Worm (Caenorhabditis elegans) whole organism, dauer: ENCODE measurements around the gene clc-27.

ENCODE experiments used
- unc-62 ChIP-seq: sonication (generic microtip); optimal IDR thresholded peaks from 2 replicates; lab custom pipeline; 2017; ENCODE audit warnings: missing biosample characterization, missing genetic modification reagents, missing genetic modification characterization

Gene clc-27

ce11 chrIII:1008091-1008490 lies at the start of gene clc-27:
TSS of gene clc-27 (plus strand) at chrIII:1008391.
- no peak for TF ChIP-seq unc-62 (GFP tag; lab: Kevin White, UChicago)

DNA sequence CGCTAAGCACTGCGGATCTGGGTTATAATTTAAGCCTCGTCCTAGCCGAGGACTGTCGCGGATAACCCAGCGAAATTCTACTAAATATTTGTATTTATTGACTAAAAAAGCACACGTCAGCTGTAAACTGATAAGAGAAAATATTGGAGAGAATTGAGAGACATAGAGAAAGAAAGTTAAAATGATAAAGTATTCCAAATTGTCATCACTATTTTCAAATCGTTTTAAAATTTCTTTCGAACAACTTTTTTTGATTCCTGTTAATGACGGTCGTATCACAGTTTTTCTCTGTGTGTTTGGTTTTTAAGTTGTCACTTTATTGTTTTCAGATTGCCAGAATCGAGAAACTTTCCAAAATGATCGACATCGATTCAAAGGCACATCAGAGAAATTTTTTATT lies 46.2 kb upstream of the clc-27 start, which contains the start of gene fbxa-51:
Gene fbxa-51 (plus strand): TSS at position 322 of the 400 bp plus-strand sequence.
- TF ChIP-seq unc-62 (GFP tag; lab: Kevin White, UChicago) = no peak

DNA sequence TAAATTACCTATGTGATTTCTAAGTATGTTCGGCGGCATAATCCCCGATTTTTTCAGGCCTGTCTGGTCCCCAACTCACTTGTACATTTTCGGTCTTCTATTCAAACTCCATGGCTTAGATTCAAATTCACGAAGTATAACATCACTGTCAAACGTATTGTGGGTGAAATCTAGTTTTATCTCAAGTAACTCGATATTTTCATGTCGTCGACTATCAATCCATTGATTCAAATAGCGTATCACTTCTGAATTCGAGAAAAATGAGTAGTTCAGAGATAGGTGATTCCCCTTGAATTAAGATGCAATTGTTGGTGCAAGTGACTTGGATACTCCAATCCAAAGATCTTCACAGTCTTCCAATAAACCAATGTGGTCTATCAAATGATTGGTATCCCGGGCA lies 43.6 kb upstream of the clc-27 start:
- no peak for TF ChIP-seq unc-62 (GFP tag; lab: Kevin White, UChicago)

DNA sequence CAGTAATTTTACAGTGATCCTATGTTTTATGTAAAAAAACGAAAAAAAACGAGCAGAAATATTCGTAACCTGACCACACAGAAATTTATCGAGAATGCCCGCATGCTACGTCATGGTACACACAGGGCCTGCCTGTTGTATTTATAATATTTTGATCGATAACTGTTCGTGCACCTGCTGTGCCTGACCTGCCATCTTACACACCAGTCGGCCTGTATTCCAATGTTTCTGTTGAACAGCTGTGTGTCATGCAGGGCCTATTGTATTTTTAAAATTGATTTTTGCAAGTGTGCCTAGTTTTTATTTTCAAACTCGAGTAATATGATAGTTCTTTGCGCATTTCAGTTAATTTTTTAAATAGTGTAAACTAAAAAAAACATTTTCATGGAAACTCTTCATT lies 41.9 kb upstream of the clc-27 start:
- TF ChIP-seq unc-62 (GFP tag; lab: Kevin White, UChicago) = no peak

- TF ChIP-seq unc-62 (GFP tag; lab: Kevin White, UChicago) = no peak
These were observed 37.3 kb upstream of the clc-27 start for ce11 chrIII:970928-971327.

ce11 chrIII:978889-979288 lies 29.3 kb upstream of the clc-27 start:
- TF ChIP-seq unc-62 (GFP tag; lab: Kevin White, UChicago) = no peak

DNA sequence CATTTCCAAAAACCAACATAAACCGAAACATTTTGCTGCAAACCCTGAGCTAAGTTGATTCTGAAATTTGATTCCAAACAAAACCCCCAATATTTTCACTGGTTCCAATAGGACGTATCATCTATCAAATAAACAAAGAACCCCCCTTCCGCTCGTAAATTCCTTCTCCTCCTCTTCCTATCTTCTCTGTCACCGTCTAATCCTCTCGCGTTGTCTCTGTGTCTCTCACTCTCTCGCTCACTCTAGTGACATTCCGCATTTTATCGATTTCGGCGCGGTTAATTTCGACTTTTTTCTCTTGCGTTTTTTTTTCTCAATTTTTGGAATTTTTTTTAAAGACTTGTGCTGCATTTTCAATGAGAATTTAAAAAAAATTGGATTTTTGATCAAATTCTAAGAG lies 26.2 kb upstream of the clc-27 start:
- TF ChIP-seq unc-62 (GFP tag; lab: Kevin White, UChicago) = no peak

DNA sequence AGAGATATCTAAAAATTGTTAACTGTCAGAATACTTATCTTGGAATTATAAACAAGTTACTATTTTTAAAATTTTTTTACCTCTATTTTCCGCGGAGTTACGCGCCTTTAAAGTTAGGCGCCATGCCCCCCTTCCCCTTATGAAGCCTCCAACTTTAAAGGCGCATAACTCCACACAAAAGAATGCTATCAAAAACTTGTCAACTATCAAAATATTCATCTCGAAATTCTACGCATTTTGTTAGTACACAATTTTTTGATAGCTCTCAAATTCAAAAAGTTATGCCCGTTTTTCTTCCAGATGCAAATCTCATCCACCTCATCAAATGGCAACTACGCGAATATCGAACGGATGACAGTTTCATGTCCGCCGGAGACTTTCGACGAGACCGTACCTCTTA lies 25.2 kb upstream of the clc-27 start, which contains the start of gene tbc-10:
Gene tbc-10 (plus strand): TSS at position 301 of the 400 bp plus-strand sequence.
- TF ChIP-seq unc-62 (GFP tag; lab: Kevin White, UChicago) = no peak

- no peak for TF ChIP-seq unc-62 (GFP tag; lab: Kevin White, UChicago)
These were observed 18.6 kb upstream of the clc-27 start for ce11 chrIII:989558-989957.

ce11 chrIII:991581-991980 lies 16.6 kb upstream of the clc-27 start, which contains the start of gene trp-2:
TSS of gene trp-2 (plus strand) at chrIII:991881.
- TF ChIP-seq unc-62 (GFP tag; lab: Kevin White, UChicago) = no peak

- TF ChIP-seq unc-62 (GFP tag; lab: Kevin White, UChicago) = no peak
These were observed 11.6 kb upstream of the clc-27 start for ce11 chrIII:996564-996963.

DNA sequence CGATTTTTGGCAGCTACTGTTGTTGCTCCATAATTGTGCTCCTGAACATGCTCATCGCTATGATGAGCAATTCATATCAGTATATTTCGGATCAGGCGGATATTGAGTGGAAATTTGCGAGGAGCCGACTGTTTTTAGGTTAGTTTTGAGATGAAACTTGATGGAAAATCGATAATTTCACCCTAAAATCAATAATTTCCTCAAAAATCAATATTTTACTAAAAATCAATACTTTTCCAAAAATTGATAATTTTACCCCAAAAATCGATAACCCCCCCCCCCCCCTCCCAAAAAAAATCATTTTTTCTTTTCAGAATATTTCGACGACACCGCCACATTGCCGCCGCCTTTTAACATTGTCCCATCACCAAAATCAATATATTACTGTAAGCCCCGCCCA lies 9.3 kb upstream of the clc-27 start:
- no peak for TF ChIP-seq unc-62 (GFP tag; lab: Kevin White, UChicago)

- TF ChIP-seq unc-62 (GFP tag; lab: Kevin White, UChicago) = no peak
These were observed 6.9 kb upstream of the clc-27 start, which contains the start of gene R06B10.7 for ce11 chrIII:1001297-1001696. TSS of gene R06B10.7 (minus strand) at chrIII:1001397.

DNA sequence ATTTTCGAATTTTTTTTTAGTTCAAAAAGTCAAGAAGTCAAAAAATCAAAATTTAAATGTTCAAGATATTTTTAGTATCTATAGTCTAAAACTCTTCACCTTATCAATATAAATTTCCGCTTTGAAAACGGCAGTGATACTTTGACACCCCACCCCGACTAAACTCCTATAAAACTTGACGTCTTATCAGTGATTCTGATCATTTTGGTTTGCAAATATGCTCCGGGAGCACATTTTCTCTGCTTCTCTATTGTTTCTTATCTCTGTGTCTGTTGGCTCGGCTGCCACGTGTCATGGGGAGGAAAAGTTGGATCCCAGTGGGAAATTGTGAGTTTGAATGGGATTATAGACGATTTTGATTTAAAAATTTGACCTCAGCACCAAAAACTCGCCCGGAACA lies 5.7 kb upstream of the clc-27 start, which contains the start of gene clec-150:
Gene clec-150 (plus strand): TSS at position 198 of the 400 bp plus-strand sequence.
- no peak for TF ChIP-seq unc-62 (GFP tag; lab: Kevin White, UChicago)

ce11 chrIII:1004464-1004863 lies 3.7 kb upstream of the clc-27 start:
- TF ChIP-seq unc-62 (GFP tag; lab: Kevin White, UChicago) = no peak

DNA sequence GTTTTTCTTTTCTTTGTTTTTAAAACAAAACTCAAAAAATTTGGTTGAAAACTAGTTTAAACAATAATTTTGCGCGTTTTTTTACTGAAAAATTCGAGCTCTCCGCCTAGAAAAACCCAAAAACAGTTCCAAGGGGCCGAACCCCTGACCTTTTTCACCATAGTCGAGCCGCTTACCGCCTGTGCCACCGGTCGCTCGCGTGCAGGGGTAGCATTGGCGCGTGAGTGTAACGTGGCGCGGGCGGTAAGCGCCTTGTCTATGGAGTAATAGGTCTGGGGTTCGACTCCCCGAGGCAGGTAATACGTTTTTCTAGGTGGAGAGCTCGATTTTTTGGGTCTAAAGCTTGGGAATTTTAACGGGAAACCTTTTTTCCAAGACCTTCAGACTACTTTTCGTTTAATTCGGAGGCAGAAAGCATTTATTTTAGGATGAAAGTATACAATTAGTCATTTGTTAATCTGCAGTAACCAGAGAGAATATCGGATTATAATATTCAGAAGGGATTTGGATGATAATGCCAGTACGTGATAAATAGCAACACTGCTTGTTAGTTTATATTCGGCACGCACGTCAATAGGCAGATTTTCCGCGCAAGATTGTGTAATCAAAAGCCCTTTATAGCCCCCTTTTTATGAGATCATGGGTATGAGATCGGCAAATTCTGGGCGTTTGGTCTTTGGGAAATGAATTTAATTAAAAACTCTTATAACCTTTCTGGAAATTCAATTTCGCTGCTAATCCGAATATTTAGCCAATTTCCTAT lies 867 bp upstream of the clc-27 start:
- no peak for TF ChIP-seq unc-62 (GFP tag; lab: Kevin White, UChicago)

- no peak for TF ChIP-seq unc-62 (GFP tag; lab: Kevin White, UChicago)
These were observed 1.6 kb downstream of the clc-27 start, which contains the start of gene clc-24 for ce11 chrIII:1009775-1010174. TSS of gene clc-24 (plus strand) at chrIII:1010037.
